Worm (Caenorhabditis elegans): ENCODE measurements around the gene T04C9.3.

ce11 chrIII:5950756-5951345 lies 34.6 kb upstream of the T04C9.3 start:
- TF ChIP-seq ama-1 (optimal IDR thresholded peaks at IDR 0.05), result no peak
- TF ChIP-seq tbx-11 (GFP tag; IDR thresholded peaks at IDR 0.05), result no peak
- no peak for TF ChIP-seq pes-1 (GFP tag; IDR thresholded peaks at IDR 0.05)
- no peak for TF ChIP-seq ceh-36 (tag; optimal IDR thresholded peaks at IDR 0.05)
- no peak for TF ChIP-seq flt-1 (GFP tag; IDR thresholded peaks at IDR 0.05)
- TF ChIP-seq hmg-4 (GFP tag; optimal IDR thresholded peaks at IDR 0.05), result no peak
- no peak for TF ChIP-seq aly-1 (tag; optimal IDR thresholded peaks at IDR 0.05)
